5 worm cellular contexts compared by ENCODE assay signal in genomic region chrV:13909400-13909799, ce11.
TF ChIP-seq lines count a peak whose summit lies in the region.

C06B3.7 (plus strand) TSS chrV:13909686.

TF ChIP-seq in whole organism, L1 larva, 84 proteins besides CTCF, POLR2A, EP300 and RAD21 (continued from another document and continues in another):
- peak; percentile 96 for TF ChIP-seq unc-130 (tag; optimal IDR thresholded peaks at IDR 0.05; lab: Kevin White, UChicago)
- peak; percentile 55 for TF ChIP-seq C04F5.9 (tag; optimal IDR thresholded peaks at IDR 0.05; lab: Kevin White, UChicago)
- peak; percentile 59 for TF ChIP-seq lir-3 (tag; optimal IDR thresholded peaks at IDR 0.05; lab: Kevin White, UChicago; ENCODE audit: poor library complexity)
- peak; percentile 75 for TF ChIP-seq tbx-2 (tag; optimal IDR thresholded peaks at IDR 0.05; lab: Kevin White, UChicago)
- TF ChIP-seq nhr-11 (tag; optimal IDR thresholded peaks at IDR 0.05; lab: Kevin White, UChicago): peak; percentile 55
- peak; percentile 98 for TF ChIP-seq zip-4 (GFP tag; optimal IDR thresholded peaks at IDR 0.05; lab: Kevin White, UChicago)
- peak; percentile 89 for TF ChIP-seq blmp-1 (tag; optimal IDR thresholded peaks at IDR 0.05; lab: Kevin White, UChicago)
- no peak for TF ChIP-seq nhr-84 (tag; optimal IDR thresholded peaks at IDR 0.05; lab: Kevin White, UChicago)
- no peak for TF ChIP-seq unc-30 (tag; optimal IDR thresholded peaks at IDR 0.05; lab: Kevin White, UChicago)
- TF ChIP-seq irx-1 (tag; optimal IDR thresholded peaks at IDR 0.05; lab: Kevin White, UChicago): peak; percentile 63
- TF ChIP-seq vab-15 (tag; optimal IDR thresholded peaks at IDR 0.05; lab: Kevin White, UChicago): peak; percentile 100
- peak; percentile 84 for TF ChIP-seq dsc-1 (tag; optimal IDR thresholded peaks at IDR 0.05; lab: Kevin White, UChicago)
- TF ChIP-seq unc-86 (tag; optimal IDR thresholded peaks at IDR 0.05; lab: Kevin White, UChicago): no peak
- TF ChIP-seq elt-3 (tag; optimal IDR thresholded peaks at IDR 0.05; lab: Kevin White, UChicago): peak in 4 of 6 experiments; percentile 16 to 97 (median 50)
- peak; percentile 44 for TF ChIP-seq snpc-4 (tag; optimal IDR thresholded peaks at IDR 0.05; lab: Kevin White, UChicago)
- TF ChIP-seq efl-1 (optimal IDR thresholded peaks at IDR 0.05; lab: Kevin White, UChicago): peak; percentile 36 to 54
- peak; percentile 26 to 87 for TF ChIP-seq efl-1 (GFP tag; optimal IDR thresholded peaks at IDR 0.05 in 1 of 2; lab: Kevin White, UChicago)
- TF ChIP-seq nhr-47 (tag; optimal IDR thresholded peaks at IDR 0.05; lab: Kevin White, UChicago): peak; percentile 83
- no peak for TF ChIP-seq ztf-11 (tag; optimal IDR thresholded peaks at IDR 0.05; lab: Kevin White, UChicago)
- TF ChIP-seq skn-1 (tag; optimal IDR thresholded peaks at IDR 0.05; lab: Kevin White, UChicago): peak; percentile 84
- TF ChIP-seq ceh-63 (GFP tag; optimal IDR thresholded peaks at IDR 0.05; lab: Kevin White, UChicago): no peak
- TF ChIP-seq egl-27 (tag; optimal IDR thresholded peaks at IDR 0.05; lab: Kevin White, UChicago): no peak
- TF ChIP-seq F16B12.6 (tag; optimal IDR thresholded peaks at IDR 0.05; lab: Kevin White, UChicago): no peak
- peak; percentile 94 for TF ChIP-seq nhr-20 (tag; optimal IDR thresholded peaks at IDR 0.05; lab: Kevin White, UChicago)
- TF ChIP-seq dpl-1 (GFP tag; optimal IDR thresholded peaks at IDR 0.05; lab: Kevin White, UChicago): peak; percentile 45 to 54 (median 52)
- peak; percentile 85 for TF ChIP-seq rnt-1 (tag; optimal IDR thresholded peaks at IDR 0.05; lab: Kevin White, UChicago)

TF ChIP-seq in whole organism, L2 larva, 48 proteins besides CTCF, POLR2A, EP300 and RAD21 (continued from another document):
- TF ChIP-seq nhr-25 (tag; optimal IDR thresholded peaks at IDR 0.05; lab: Kevin White, UChicago) (peak; percentile 93), skn-1 (tag; optimal IDR thresholded peaks at IDR 0.05; lab: Kevin White, UChicago) (peak; percentile 21), nhr-10 (tag; optimal IDR thresholded peaks at IDR 0.05; lab: Kevin White, UChicago) (no peak), ztf-1 (GFP tag; conservative IDR thresholded peaks at IDR 0.05; lab: Robert Waterston, UW) (no peak), ztf-4 (tag; optimal IDR thresholded peaks at IDR 0.05; lab: Kevin White, UChicago) (peak; percentile 75), ZK546.5 (tag; optimal IDR thresholded peaks at IDR 0.05; lab: Kevin White, UChicago) (no peak), sem-4 (tag; optimal IDR thresholded peaks at IDR 0.05; lab: Kevin White, UChicago) (peak; percentile 85), blmp-1 (tag; optimal IDR thresholded peaks at IDR 0.05; lab: Kevin White, UChicago; ENCODE audit: insufficient read depth) (peak; percentile 55), snpc-4 (tag; optimal IDR thresholded peaks at IDR 0.05; lab: Kevin White, UChicago) (peak; percentile 46), mbf-1 (tag; optimal IDR thresholded peaks at IDR 0.05; lab: Kevin White, UChicago) (no peak), aly-2 (tag; optimal IDR thresholded peaks at IDR 0.05; lab: Kevin White, UChicago) (no peak), sma-9 (GFP tag; optimal IDR thresholded peaks at IDR 0.05; lab: Kevin White, UChicago) (peak; percentile 96), sma-9 (tag; optimal IDR thresholded peaks at IDR 0.05; lab: Kevin White, UChicago) (no peak), nhr-11 (tag; optimal IDR thresholded peaks at IDR 0.05; lab: Kevin White, UChicago) (no peak), dmd-4 (tag; optimal IDR thresholded peaks at IDR 0.05; lab: Kevin White, UChicago) (no peak), unc-55 (GFP tag; optimal IDR thresholded peaks at IDR 0.05; lab: Kevin White, UChicago) (peak; percentile 73), lin-11 (tag; optimal IDR thresholded peaks at IDR 0.05; lab: Kevin White, UChicago) (no peak), sma-3 (GFP tag; optimal IDR thresholded peaks at IDR 0.05; lab: Kevin White, UChicago) (peak; percentile 88), nhr-129 (tag; optimal IDR thresholded peaks at IDR 0.05; lab: Kevin White, UChicago) (peak; percentile 99), fos-1 (tag; optimal IDR thresholded peaks at IDR 0.05; lab: Kevin White, UChicago) (peak; percentile 77), nhr-23 (tag; optimal IDR thresholded peaks at IDR 0.05; lab: Kevin White, UChicago) (no peak), nhr-21 (tag; optimal IDR thresholded peaks at IDR 0.05; lab: Kevin White, UChicago) (peak; percentile 93), mab-5 (tag; optimal IDR thresholded peaks at IDR 0.05; lab: Kevin White, UChicago) (peak; percentile 24), C34F6.9 (tag; optimal IDR thresholded peaks at IDR 0.05; lab: Kevin White, UChicago) (peak; percentile 91), lin-13 (GFP tag; optimal IDR thresholded peaks at IDR 0.05; lab: Kevin White, UChicago) (peak; percentile 47), F13H6.1 (tag; optimal IDR thresholded peaks at IDR 0.05; lab: Kevin White, UChicago) (peak; percentile 65)
TF ChIP-seq in whole organism, L2 larva: peak in this region for 22.

TF ChIP-seq in whole organism, L3 larva, 47 proteins besides CTCF, POLR2A, EP300 and RAD21 (continued from another document):
- TF ChIP-seq nhr-43 (tag; optimal IDR thresholded peaks at IDR 0.05; lab: Kevin White, UChicago; ENCODE audit: poor library complexity, severe bottlenecking): peak; percentile 79
- peak; percentile 94 for TF ChIP-seq pha-4 (tag; optimal IDR thresholded peaks at IDR 0.05; lab: Kevin White, UChicago)
- no peak for TF ChIP-seq ceh-82 (tag; optimal IDR thresholded peaks at IDR 0.05; lab: Kevin White, UChicago)
- TF ChIP-seq ceh-9 (tag; optimal IDR thresholded peaks at IDR 0.05; lab: Kevin White, UChicago): no peak
- TF ChIP-seq eor-1 (tag; optimal IDR thresholded peaks at IDR 0.05; lab: Kevin White, UChicago): no peak
- no peak for TF ChIP-seq nhr-77 (tag; optimal IDR thresholded peaks at IDR 0.05; lab: Kevin White, UChicago)
- peak; percentile 92 for TF ChIP-seq lin-39 (tag; optimal IDR thresholded peaks at IDR 0.05; lab: Kevin White, UChicago)
- peak; percentile 86 for TF ChIP-seq nhr-23 (tag; optimal IDR thresholded peaks at IDR 0.05; lab: Kevin White, UChicago)
- TF ChIP-seq nhr-12 (tag; optimal IDR thresholded peaks at IDR 0.05; lab: Kevin White, UChicago): no peak
- TF ChIP-seq unc-39 (tag; optimal IDR thresholded peaks at IDR 0.05; lab: Kevin White, UChicago): no peak
- TF ChIP-seq lin-15B (tag; optimal IDR thresholded peaks at IDR 0.05; lab: Kevin White, UChicago): peak; percentile 27
- no peak for TF ChIP-seq fkh-10 (GFP tag; optimal IDR thresholded peaks at IDR 0.05; lab: Kevin White, UChicago)
- TF ChIP-seq hmg-11 (tag; optimal IDR thresholded peaks at IDR 0.05; lab: Kevin White, UChicago): no peak
- no peak for TF ChIP-seq fkh-2 (tag; optimal IDR thresholded peaks at IDR 0.05; lab: Kevin White, UChicago)
- TF ChIP-seq fos-1 (tag; optimal IDR thresholded peaks at IDR 0.05; lab: Kevin White, UChicago): no peak
- no peak for TF ChIP-seq sea-2 (GFP tag; optimal IDR thresholded peaks at IDR 0.05; lab: Kevin White, UChicago)
- peak; percentile 99 for TF ChIP-seq egl-5 (tag; optimal IDR thresholded peaks at IDR 0.05; lab: Kevin White, UChicago)
- no peak for TF ChIP-seq nhr-67 (tag; optimal IDR thresholded peaks at IDR 0.05; lab: Kevin White, UChicago)
- peak; percentile 52 for TF ChIP-seq nhr-25 (tag; optimal IDR thresholded peaks at IDR 0.05; lab: Kevin White, UChicago)
- TF ChIP-seq elt-2 (tag; optimal IDR thresholded peaks at IDR 0.05; lab: Kevin White, UChicago): peak; percentile 92
- no peak for TF ChIP-seq aly-2 (tag; optimal IDR thresholded peaks at IDR 0.05; lab: Kevin White, UChicago)
- TF ChIP-seq nhr-11 (tag; optimal IDR thresholded peaks at IDR 0.05; lab: Kevin White, UChicago): peak; percentile 27
- peak in 1 of 3 experiments; percentile 23 for TF ChIP-seq elt-3 (tag; optimal IDR thresholded peaks at IDR 0.05; lab: Kevin White, UChicago)
- TF ChIP-seq ceh-16 (tag; optimal IDR thresholded peaks at IDR 0.05; lab: Kevin White, UChicago): no peak
- TF ChIP-seq mdl-1 (tag; optimal IDR thresholded peaks at IDR 0.05; lab: Kevin White, UChicago): peak; percentile 75
- TF ChIP-seq egl-27 (tag; optimal IDR thresholded peaks at IDR 0.05; lab: Kevin White, UChicago): no peak
- TF ChIP-seq lsy-12 (tag; optimal IDR thresholded peaks at IDR 0.05; lab: Kevin White, UChicago): peak; percentile 16
TF ChIP-seq in whole organism, L3 larva: peak in this region for 17.

TF ChIP-seq in whole organism, L4 larva, 104 proteins besides CTCF, POLR2A, EP300 and RAD21 (continued from another document and continues in another):
- TF ChIP-seq mxl-3 (GFP tag; optimal IDR thresholded peaks at IDR 0.05; lab: Kevin White, UChicago): peak; percentile 47
- no peak for TF ChIP-seq nhr-41 (GFP tag; IDR thresholded peaks at IDR 0.05; lab: Robert Waterston, UW)
- TF ChIP-seq ceh-44 (GFP tag; IDR thresholded peaks at IDR 0.05; lab: Robert Waterston, UW): no peak
- TF ChIP-seq fkh-10 (GFP tag; optimal IDR thresholded peaks at IDR 0.05; lab: Kevin White, UChicago): no peak
- peak; percentile 67 for TF ChIP-seq T20F7.1 (GFP tag; optimal IDR thresholded peaks at IDR 0.05; lab: Kevin White, UChicago)
- TF ChIP-seq nhr-10 (tag; optimal IDR thresholded peaks at IDR 0.05; lab: Kevin White, UChicago): peak; percentile 78
- peak; percentile 65 for TF ChIP-seq cey-2 (tag; optimal IDR thresholded peaks at IDR 0.05; lab: Kevin White, UChicago; ENCODE audit: borderline replicate concordance, insufficient read depth)
- 0 out of 2 replicates have a peak, but pooled peaks have one; percentile 29 for TF ChIP-seq T26A8.4 (GFP tag; IDR thresholded peaks at IDR 0.05; lab: Robert Waterston, UW)
- peak; percentile 91 for TF ChIP-seq nhr-6 (tag; optimal IDR thresholded peaks at IDR 0.05; lab: Kevin White, UChicago)
- TF ChIP-seq hlh-11 (tag; optimal IDR thresholded peaks at IDR 0.05; lab: Kevin White, UChicago): peak; percentile 96
- peak; percentile 49 for TF ChIP-seq ztf-7 (tag; optimal IDR thresholded peaks at IDR 0.05; lab: Kevin White, UChicago)
- peak; percentile 99 for TF ChIP-seq aha-1 (tag; lab: Kevin White, UChicago)
- TF ChIP-seq dve-1 (tag; optimal IDR thresholded peaks at IDR 0.05; lab: Kevin White, UChicago; ENCODE audit: insufficient read depth): peak; percentile 95
- TF ChIP-seq lin-1 (GFP tag; IDR thresholded peaks at IDR 0.05; lab: Robert Waterston, UW): peak; percentile 16; the same call in 1 of the 2 replicates
- peak; percentile 57 for TF ChIP-seq pqm-1 (tag; optimal IDR thresholded peaks at IDR 0.05; lab: Kevin White, UChicago)
- TF ChIP-seq hif-1 (tag; optimal IDR thresholded peaks at IDR 0.05; lab: Kevin White, UChicago): peak in 1 of 2 experiments; percentile 71
- TF ChIP-seq daf-16 (GFP tag; optimal IDR thresholded peaks at IDR 0.05; lab: Kevin White, UChicago): peak; percentile 51 to 83
- peak; percentile 99 for TF ChIP-seq daf-16 (tag; optimal IDR thresholded peaks at IDR 0.05; lab: Kevin White, UChicago)
- TF ChIP-seq mep-1 (tag; optimal IDR thresholded peaks at IDR 0.05; lab: Kevin White, UChicago): peak; percentile 90
- TF ChIP-seq F49E8.2 (tag; optimal IDR thresholded peaks at IDR 0.05; lab: Kevin White, UChicago; ENCODE audit: borderline replicate concordance): no peak
- TF ChIP-seq nhr-77 (tag; optimal IDR thresholded peaks at IDR 0.05; lab: Kevin White, UChicago): peak; percentile 96
- peak; percentile 75 for TF ChIP-seq nhr-48 (tag; optimal IDR thresholded peaks at IDR 0.05; lab: Kevin White, UChicago)
- peak; percentile 52 for TF ChIP-seq dpl-1 (GFP tag; optimal IDR thresholded peaks at IDR 0.05; lab: Kevin White, UChicago)
- no peak for TF ChIP-seq lin-29 (GFP tag; IDR thresholded peaks at IDR 0.05; lab: Robert Waterston, UW)
- TF ChIP-seq saeg-2 (GFP tag; IDR thresholded peaks at IDR 0.05; lab: Robert Waterston, UW): 0 out of 2 replicates have a peak, but pooled peaks have one; percentile 10
- TF ChIP-seq mdt-29 (GFP tag; IDR thresholded peaks at IDR 0.05; lab: Robert Waterston, UW): peak; percentile 78
- peak; percentile 95 for TF ChIP-seq nhr-28 (tag; optimal IDR thresholded peaks at IDR 0.05; lab: Kevin White, UChicago)
- TF ChIP-seq nhr-102 (tag; optimal IDR thresholded peaks at IDR 0.05; lab: Kevin White, UChicago): peak; percentile 57
- peak; percentile 99 for TF ChIP-seq hlh-30 (tag; optimal IDR thresholded peaks at IDR 0.05; lab: Kevin White, UChicago; ENCODE audit: insufficient read depth)
- TF ChIP-seq lin-38 (GFP tag; IDR thresholded peaks at IDR 0.05; lab: Robert Waterston, UW): no peak

TF ChIP-seq in whole organism, young adult, 124 proteins besides CTCF, POLR2A, EP300 and RAD21 (continued from another document and continues in another):
- TF ChIP-seq aptf-3 (GFP tag; IDR thresholded peaks at IDR 0.05; lab: Robert Waterston, UW) (no peak), sdz-38 (tag; optimal IDR thresholded peaks at IDR 0.05; lab: Kevin White, UChicago) (no peak), F52B5.7 (tag; optimal IDR thresholded peaks at IDR 0.05; lab: Kevin White, UChicago) (no peak), K12H6.12 (tag; optimal IDR thresholded peaks at IDR 0.05; lab: Kevin White, UChicago) (peak; percentile 65), nhr-80 (tag; optimal IDR thresholded peaks at IDR 0.05; lab: Kevin White, UChicago) (peak; percentile 83), snpc-4 (GFP tag; optimal IDR thresholded peaks at IDR 0.05; lab: Kevin White, UChicago) (no peak), snpc-4 (tag; optimal IDR thresholded peaks at IDR 0.05; lab: Kevin White, UChicago) (peak in 2 of 4 experiments; percentile 1 to 51), mes-4 (tag; optimal IDR thresholded peaks at IDR 0.05; lab: Kevin White, UChicago) (no peak), madf-10 (tag; optimal IDR thresholded peaks at IDR 0.05; lab: Kevin White, UChicago) (peak; percentile 72), hmg-20 (GFP tag; IDR thresholded peaks at IDR 0.05; lab: Robert Waterston, UW) (no peak), F23B12.7 (tag; optimal IDR thresholded peaks at IDR 0.05; lab: Kevin White, UChicago; ENCODE audit: insufficient read depth) (peak; percentile 14), ccch-3 (GFP tag; optimal IDR thresholded peaks at IDR 0.05; lab: Kevin White, UChicago) (no peak), ceh-27 (GFP tag; optimal IDR thresholded peaks at IDR 0.05; lab: Kevin White, UChicago) (peak; percentile 4), somi-1 (GFP tag; optimal IDR thresholded peaks at IDR 0.05; lab: Kevin White, UChicago) (peak; percentile 53), tlf-1 (GFP tag; optimal IDR thresholded peaks at IDR 0.05; lab: Kevin White, UChicago) (peak; percentile 59), aptf-2 (GFP tag; conservative IDR thresholded peaks at IDR 0.05; lab: Robert Waterston, UW) (no peak), C17E4.6 (GFP tag; IDR thresholded peaks at IDR 0.05; lab: Robert Waterston, UW) (no peak), F49E8.2 (tag; optimal IDR thresholded peaks at IDR 0.05; lab: Kevin White, UChicago; ENCODE audit: insufficient read depth) (no peak), lin-54 (GFP tag; optimal IDR thresholded peaks at IDR 0.05; lab: Kevin White, UChicago) (no peak), ekl-4 (GFP tag; IDR thresholded peaks at IDR 0.05; lab: Robert Waterston, UW) (no peak), sea-2 (GFP tag; IDR thresholded peaks at IDR 0.05; lab: Robert Waterston, UW) (no peak), F39B2.1 (GFP tag; IDR thresholded peaks at IDR 0.05; lab: Robert Waterston, UW) (no peak), F33H1.4 (GFP tag; IDR thresholded peaks at IDR 0.05; lab: Robert Waterston, UW) (no peak), nhr-179 (tag; optimal IDR thresholded peaks at IDR 0.05; lab: Kevin White, UChicago) (no peak), unc-62 (GFP tag; optimal IDR thresholded peaks at IDR 0.05; lab: Kevin White, UChicago) (peak; percentile 62), mcd-1 (GFP tag; IDR thresholded peaks at IDR 0.05; lab: Robert Waterston, UW) (0 out of 2 replicates have a peak, but pooled peaks have one; percentile 27), mel-28 (tag; optimal IDR thresholded peaks at IDR 0.05; lab: Kevin White, UChicago; ENCODE audit: borderline replicate concordance) (no peak), Y67H2A.10 (GFP tag; conservative IDR thresholded peaks at IDR 0.05; lab: Robert Waterston, UW) (no peak), cebp-1 (GFP tag; IDR thresholded peaks at IDR 0.05; lab: Robert Waterston, UW) (peak; percentile 98), cebp-1 (tag; optimal IDR thresholded peaks at IDR 0.05; lab: Kevin White, UChicago) (peak; percentile 99), hmg-1.2 (GFP tag; IDR thresholded peaks at IDR 0.05; lab: Robert Waterston, UW) (no peak; the same call in 1 of the 2 replicates), lir-1 (GFP tag; conservative IDR thresholded peaks at IDR 0.05; lab: Robert Waterston, UW) (peak; percentile 34; the same call in 1 of the 2 replicates), Y53F4B.3 (GFP tag; IDR thresholded peaks at IDR 0.05; lab: Robert Waterston, UW) (no peak), ets-4 (GFP tag; optimal IDR thresholded peaks at IDR 0.05; lab: Kevin White, UChicago) (no peak), bed-2 (GFP tag; IDR thresholded peaks at IDR 0.05; lab: Robert Waterston, UW) (no peak), zim-3 (tag; optimal IDR thresholded peaks at IDR 0.05; lab: Kevin White, UChicago) (no peak)
